Worm (Caenorhabditis elegans) whole organism, late embryonic: ENCODE data around the gene Y102A5C.27.
A peak's percentile ranks its signal among the peaks of the same experiment; 100 is the strongest.

Experiments used
- C38D4.7 ChIP-seq: fragments of 200-800 bp; sonication (Bioruptor generic); optimal IDR thresholded peaks from 2 replicates; lab custom pipeline; 2018; ENCODE audit warnings: mild to moderate bottlenecking, missing genetic modification characterization, moderate library complexity, missing compliant biosample characterization
- K02D7.2 ChIP-seq: sonication (generic microtip); optimal IDR thresholded peaks from 2 replicates; lab custom pipeline; 2017; ENCODE audit warnings: mild to moderate bottlenecking, missing genetic modification characterization, missing compliant biosample characterization
- ahr-1 ChIP-seq: sonication (generic microtip); optimal IDR thresholded peaks from 2 replicates; lab custom pipeline; 2016; ENCODE audit warnings: missing genetic modification characterization, missing compliant biosample characterization
- ceh-14 ChIP-seq: sonication (generic microtip); optimal IDR thresholded peaks from 2 replicates; lab custom pipeline; 2016; ENCODE audit warnings: missing genotype, missing genetic modification characterization, missing compliant biosample characterization
- ceh-19 ChIP-seq: fragments of 200-800 bp; sonication (Bioruptor generic); optimal IDR thresholded peaks from 2 replicates; lab custom pipeline; 2018; ENCODE audit warnings: mild to moderate bottlenecking, missing genetic modification characterization, missing compliant biosample characterization
- ceh-2 ChIP-seq: sonication (generic microtip); optimal IDR thresholded peaks from 2 replicates; lab custom pipeline; 2016; ENCODE audit warnings: missing genotype, missing genetic modification characterization, missing compliant biosample characterization
- ceh-22 ChIP-seq: sonication (generic microtip); optimal IDR thresholded peaks from 2 replicates; lab custom pipeline; 2017; ENCODE audit warnings: missing biosample characterization, missing genetic modification characterization
- ceh-24 ChIP-seq: sonication (generic microtip); optimal IDR thresholded peaks from 2 replicates; lab custom pipeline; 2016; ENCODE audit warnings: mild to moderate bottlenecking, missing genetic modification characterization, missing compliant biosample characterization
- ceh-31 ChIP-seq: sonication (generic microtip); optimal IDR thresholded peaks from 2 replicates; lab custom pipeline; 2016; ENCODE audit warnings: missing genetic modification characterization, missing compliant biosample characterization
- ceh-34 ChIP-seq: sonication (generic microtip); optimal IDR thresholded peaks from 2 replicates; lab custom pipeline; 2016; ENCODE audit warnings: mild to moderate bottlenecking, missing genetic modification characterization, missing compliant biosample characterization
- ceh-48 ChIP-seq: sonication (generic microtip); optimal IDR thresholded peaks from 2 replicates; lab custom pipeline; 2016; ENCODE audit warnings: missing genetic modification characterization, inconsistent platforms, missing compliant biosample characterization
- ceh-9 ChIP-seq: sonication (generic microtip); optimal IDR thresholded peaks from 2 replicates; lab custom pipeline; 2016; ENCODE audit warnings: mild to moderate bottlenecking, missing genetic modification characterization, inconsistent platforms, missing compliant biosample characterization
- dve-1 ChIP-seq: sonication (generic microtip); optimal IDR thresholded peaks from 2 replicates; lab custom pipeline; 2017; ENCODE audit warnings: antibody characterized with exemption, mild to moderate bottlenecking, missing genetic modification characterization, missing compliant biosample characterization
- elt-2 ChIP-seq: sonication (generic microtip); optimal IDR thresholded peaks from 2 replicates; lab custom pipeline; 2016; ENCODE audit warnings: missing genetic modification reagents, missing genetic modification characterization, missing compliant biosample characterization
- eyg-1 ChIP-seq: sonication (generic microtip); optimal IDR thresholded peaks from 2 replicates; lab custom pipeline; 2016; ENCODE audit warnings: missing genotype, missing genetic modification characterization, missing compliant biosample characterization
- fkh-10 ChIP-seq: fragments of 150-350 bp; optimal IDR thresholded peaks from 2 replicates; lab custom pipeline; 2014; ENCODE audit warnings: missing biosample characterization, missing genetic modification reagents, missing genetic modification characterization
- hlh-13 ChIP-seq: fragments of 200-800 bp; sonication (Bioruptor generic); optimal IDR thresholded peaks from 2 replicates; lab custom pipeline; 2018; ENCODE audit warnings: mild to moderate bottlenecking, missing genetic modification characterization, missing compliant biosample characterization
- hlh-15 ChIP-seq: sonication (generic microtip); optimal IDR thresholded peaks from 2 replicates; lab custom pipeline; 2016; ENCODE audit warnings: missing genetic modification characterization, missing compliant biosample characterization
- madf-2 ChIP-seq: sonication (generic microtip); optimal IDR thresholded peaks from 2 replicates; lab custom pipeline; 2017; ENCODE audit warnings: missing genetic modification characterization, missing compliant biosample characterization
- mec-3 ChIP-seq: sonication (generic microtip); optimal IDR thresholded peaks from 2 replicates; lab custom pipeline; 2016; ENCODE audit warnings: borderline replicate concordance, missing genetic modification characterization, missing compliant biosample characterization
- nfya-1 ChIP-seq: sonication (generic microtip); optimal IDR thresholded peaks from 2 replicates; lab custom pipeline; 2017; ENCODE audit warnings: missing genetic modification characterization, mild to moderate bottlenecking, missing compliant biosample characterization, antibody characterized with exemption, moderate library complexity
- nhr-232 ChIP-seq: sonication (generic microtip); optimal IDR thresholded peaks from 2 replicates; lab custom pipeline; 2016; ENCODE audit warnings: missing genetic modification characterization, missing compliant biosample characterization
- npax-4 ChIP-seq: sonication (generic microtip); optimal IDR thresholded peaks from 2 replicates; lab custom pipeline; 2016; ENCODE audit warnings: missing genetic modification characterization, missing compliant biosample characterization
- odd-2 ChIP-seq: sonication (generic microtip); optimal IDR thresholded peaks from 2 replicates; lab custom pipeline; 2017; ENCODE audit warnings: antibody characterized with exemption, mild to moderate bottlenecking, missing genetic modification characterization, missing compliant biosample characterization
- pag-3 ChIP-seq: sonication (generic microtip); optimal IDR thresholded peaks from 2 replicates; lab custom pipeline; 2016; ENCODE audit warnings: missing compliant biosample characterization, missing genetic modification characterization, borderline replicate concordance
- pat-9 ChIP-seq: fragments of 200-800 bp; sonication (Bioruptor generic); optimal IDR thresholded peaks from 2 replicates; lab custom pipeline; 2018; ENCODE audit warnings: mild to moderate bottlenecking, missing genetic modification characterization, moderate library complexity, missing compliant biosample characterization
- pqm-1 ChIP-seq: sonication (generic microtip); optimal IDR thresholded peaks from 2 replicates; lab custom pipeline; 2016; ENCODE audit warnings: missing genetic modification characterization, missing compliant biosample characterization
- rnt-1 ChIP-seq: sonication (generic microtip); optimal IDR thresholded peaks from 2 replicates; lab custom pipeline; 2016; ENCODE audit warnings: missing genetic modification characterization, missing compliant biosample characterization
- sox-2 ChIP-seq: fragments of 200-800 bp; sonication (Bioruptor generic); IDR thresholded peaks from 2 replicates; pipeline ENCODE4 v1.3.6; 2022; ENCODE audit warnings: missing genetic modification reagents, missing genetic modification characterization, missing compliant biosample characterization
- syd-9 ChIP-seq: sonication (generic microtip); optimal IDR thresholded peaks from 2 replicates; lab custom pipeline; 2016; ENCODE audit warnings: mild to moderate bottlenecking, missing genetic modification characterization, moderate library complexity, missing compliant biosample characterization
- tbx-2 ChIP-seq: sonication (generic microtip); optimal IDR thresholded peaks from 2 replicates; lab custom pipeline; 2016; ENCODE audit warnings: missing genetic modification characterization, missing compliant biosample characterization
- unc-3 ChIP-seq, 2 experiments: fragments of 200-800 bp in 1 of 2; sonication (Bioruptor generic) in 1 of 2; sonication (generic microtip) in 1 of 2; conservative IDR thresholded peaks in 1 of 2; optimal IDR thresholded peaks in 1 of 2; 2 replicates each; pipeline versions ENCODE4 v1.3.6 to Lab custom; 2016 to 2022; ENCODE audit warnings: missing compliant biosample characterization in 2 of 2, missing genetic modification characterization in 2 of 2, missing genetic modification reagents in 1 of 2
- unc-86 ChIP-seq: sonication (generic microtip); optimal IDR thresholded peaks from 2 replicates; lab custom pipeline; 2016; ENCODE audit warnings: missing genetic modification characterization, missing compliant biosample characterization
- ztf-16 ChIP-seq: sonication (generic microtip); optimal IDR thresholded peaks from 2 replicates; lab custom pipeline; 2017; ENCODE audit warnings: missing genetic modification characterization, missing compliant biosample characterization

Gene Y102A5C.27

DNA sequence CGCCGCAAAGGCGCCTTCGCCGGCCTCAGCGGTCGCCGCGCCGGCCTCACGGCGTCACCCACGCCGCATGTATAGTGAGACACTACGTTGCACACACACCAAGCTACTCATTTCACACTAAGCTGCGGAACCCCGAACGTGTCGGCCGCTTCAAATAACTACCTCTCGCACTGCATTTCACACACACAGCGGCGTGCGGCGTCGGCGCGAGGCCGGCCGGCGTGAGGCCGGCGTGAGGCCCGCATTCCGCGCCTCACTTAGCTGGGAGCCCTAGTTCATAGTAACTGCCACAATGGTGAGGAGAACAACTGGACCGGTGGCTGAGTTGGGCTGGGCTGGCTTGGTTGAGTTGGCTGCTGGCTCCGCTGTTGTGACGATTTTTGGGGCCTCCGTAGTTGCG, 33.6 kb upstream of the Y102A5C.27 start:
- TF ChIP-seq pag-3 (tag; lab: Kevin White, UChicago): peak; percentile 66

DNA sequence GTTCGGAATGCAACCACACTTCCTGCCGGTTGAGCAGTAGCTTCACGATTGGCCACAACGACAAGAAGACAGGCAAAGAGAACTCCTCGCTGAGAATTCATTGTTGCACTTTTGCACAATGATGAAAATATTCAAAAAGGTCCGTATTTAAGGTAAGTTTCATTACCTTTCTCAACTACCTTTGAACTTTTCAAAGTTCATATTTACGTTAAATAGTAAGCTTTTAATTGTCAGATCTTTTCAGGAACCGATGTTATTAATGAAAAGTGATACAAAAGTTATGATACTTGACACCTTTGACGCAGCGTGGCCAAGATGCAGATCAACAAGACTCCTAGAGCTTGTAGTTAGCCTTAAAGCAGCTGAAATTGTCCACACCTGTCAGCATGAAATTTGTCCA, 32.8 kb upstream of the Y102A5C.27 start, which contains the start of gene F49H6.12:
TSS of gene F49H6.12 (minus strand) at position 101 of the 400 bp plus-strand sequence.
- no peak for TF ChIP-seq pqm-1
- TF ChIP-seq mec-3 (tag; lab: Kevin White, UChicago): no peak
- TF ChIP-seq ahr-1 (tag; lab: Kevin White, UChicago): no peak
- no peak for TF ChIP-seq ceh-9
- no peak for TF ChIP-seq madf-2 (tag; lab: Kevin White, UChicago)
- TF ChIP-seq, all 69 proteins: peak for 0

DNA sequence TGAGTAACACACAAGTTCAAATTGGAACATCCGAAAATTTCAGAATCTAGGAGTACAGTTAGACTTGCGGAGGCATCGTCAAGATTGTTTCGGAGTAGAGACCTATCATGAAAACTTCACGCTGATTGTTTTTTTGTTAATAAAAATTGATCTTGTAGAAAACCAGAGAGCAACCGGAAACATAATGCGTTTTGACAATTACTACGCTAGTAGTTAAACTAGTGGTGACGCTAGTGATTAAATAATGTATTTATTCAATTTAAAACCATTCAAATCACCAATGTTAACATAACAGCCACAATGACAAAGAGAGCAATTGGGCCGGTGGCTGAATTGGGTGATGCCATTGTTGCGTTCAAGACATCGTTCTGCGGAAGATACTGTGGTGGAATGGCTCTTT, 31.2 kb upstream of the Y102A5C.27 start, which contains the start of gene F49H6.17:
TSS of gene F49H6.17 (plus strand) at position 301 of the 400 bp plus-strand sequence.
- TF ChIP-seq ceh-34 (no peak), unc-3 (GFP tag; conservative IDR thresholded peaks at IDR 0.05; lab: Robert Waterston, UW) (no peak), unc-3 (tag; optimal IDR thresholded peaks at IDR 0.05; lab: Kevin White, UChicago) (no peak), eyg-1 (no peak), hlh-13 (GFP tag; lab: Kevin White, UChicago) (no peak), npax-4 (tag; lab: Kevin White, UChicago) (no peak), nhr-232 (tag; lab: Kevin White, UChicago) (no peak), ceh-19 (no peak), syd-9 (tag; lab: Kevin White, UChicago) (no peak), K02D7.2 (tag; lab: Kevin White, UChicago) (no peak), elt-2 (tag; lab: Kevin White, UChicago) (no peak), ceh-31 (tag; lab: Kevin White, UChicago) (no peak), odd-2 (no peak)

DNA sequence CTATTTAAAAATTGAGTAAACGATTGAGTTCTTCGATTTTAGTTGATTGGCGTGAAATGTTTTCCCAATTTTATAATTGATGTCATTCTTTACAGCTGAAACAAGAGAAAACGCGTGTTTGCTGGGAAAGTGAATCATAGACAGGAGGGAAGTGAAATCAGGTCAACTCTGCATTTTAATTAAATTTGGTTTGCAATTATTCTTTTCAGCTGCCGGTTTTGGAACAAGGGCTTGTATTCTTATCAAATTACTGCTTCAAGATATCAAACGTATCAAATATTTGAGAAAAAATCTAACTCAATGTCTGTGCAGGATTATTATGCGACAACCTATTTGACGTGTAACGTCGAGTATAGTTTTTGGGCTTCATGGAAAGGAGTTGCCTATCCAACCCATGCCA, 28.3 kb upstream of the Y102A5C.27 start, which contains the start of gene srh-97:
TSS of gene srh-97 (plus strand) at position 301 of the 400 bp plus-strand sequence.
- no peak for TF ChIP-seq hlh-15 (tag; lab: Kevin White, UChicago)
- TF ChIP-seq pag-3 (tag; lab: Kevin White, UChicago): no peak
- TF ChIP-seq pat-9 (tag; lab: Kevin White, UChicago): no peak
- no peak for TF ChIP-seq pqm-1
- TF ChIP-seq ceh-14: no peak
- no peak for TF ChIP-seq ceh-9
- TF ChIP-seq dve-1 (tag; lab: Kevin White, UChicago): no peak
- no peak for TF ChIP-seq ceh-24 (tag; lab: Kevin White, UChicago)
- no peak for TF ChIP-seq sox-2 (GFP tag; lab: Robert Waterston, UW)
- TF ChIP-seq fkh-10: no peak
- no peak for TF ChIP-seq unc-86 (tag; lab: Kevin White, UChicago)
- no peak for TF ChIP-seq K02D7.2 (tag; lab: Kevin White, UChicago)
- TF ChIP-seq npax-4 (tag; lab: Kevin White, UChicago): no peak
- no peak for TF ChIP-seq nfya-1 (tag; lab: Kevin White, UChicago)
- no peak for TF ChIP-seq ceh-48 (tag; lab: Kevin White, UChicago)
- no peak for TF ChIP-seq mec-3 (tag; lab: Kevin White, UChicago)
- no peak for TF ChIP-seq ceh-2 (tag; lab: Kevin White, UChicago)
- no peak for TF ChIP-seq ceh-22 (tag; lab: Kevin White, UChicago)
- no peak for TF ChIP-seq C38D4.7 (GFP tag; lab: Kevin White, UChicago)
- no peak for TF ChIP-seq ztf-16

DNA sequence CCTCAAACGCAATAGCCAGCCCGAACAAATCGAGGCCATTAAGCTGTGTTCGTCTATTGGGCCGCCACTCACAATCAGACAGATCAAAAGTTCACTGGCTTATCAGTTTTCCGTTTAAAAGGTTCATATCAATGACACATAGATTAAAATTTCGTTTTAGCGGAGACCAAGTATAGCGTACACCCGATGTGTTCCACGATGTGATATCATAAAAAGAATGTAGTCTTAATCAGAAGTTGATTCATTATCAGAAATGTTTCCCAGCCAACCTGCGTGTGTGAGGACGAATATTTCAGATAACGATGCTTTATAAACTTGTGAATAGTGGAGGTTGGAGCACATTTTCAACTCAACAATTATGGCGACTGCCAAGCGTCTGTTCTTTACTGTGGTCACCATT, 25.5 kb upstream of the Y102A5C.27 start, which contains the start of gene clc-13:
TSS of gene clc-13 (plus strand) at position 359 of the 400 bp plus-strand sequence.
- TF ChIP-seq hlh-15 (tag; lab: Kevin White, UChicago) (no peak), rnt-1 (tag; lab: Kevin White, UChicago) (no peak), tbx-2 (tag; lab: Kevin White, UChicago) (no peak), elt-2 (tag; lab: Kevin White, UChicago) (peak; percentile 89)
